Worm (Caenorhabditis elegans) whole organism, L1 larva: ENCODE measurements around the gene sec-61.A.

Experiments used
- skn-1 ChIP-seq: fragments of 150-350 bp; optimal IDR thresholded peaks from 2 replicates; lab custom pipeline; 2014; ENCODE audit warnings: missing biosample characterization, missing genetic modification characterization
- ztf-4 ChIP-seq: fragments of 150-350 bp; optimal IDR thresholded peaks from 2 replicates; lab custom pipeline; 2014; ENCODE audit warnings: missing biosample characterization, missing genetic modification characterization

- no peak for TF ChIP-seq skn-1 (tag; lab: Kevin White, UChicago)
- TF ChIP-seq ztf-4, result no peak
These were observed 4.0 kb upstream of the sec-61.A start, which contains the start of gene hhat-2 for ce11 chrIV:14829026-14829425.
